Fruit fly (Drosophila melanogaster): ENCODE data around the gene CG14511.

CG14511 gene

dm6 chr3R:29157418-29158398 lies 11.0 kb upstream of the CG14511 start, which contains the start of gene rdog:
Gene rdog (plus strand): TSS chr3R:29158122.
- TF ChIP-seq EcR (GFP tag; optimal IDR thresholded peaks at IDR 0.05) (peak; percentile 41), CG4496 (GFP tag; IDR thresholded peaks at IDR 0.05) (peak; percentile 59), CG9948 (tag; optimal IDR thresholded peaks at IDR 0.05) (peak; percentile 73), rn (GFP tag; IDR thresholded peaks at IDR 0.05) (no peak), D1 (tag; optimal IDR thresholded peaks at IDR 0.05) (no peak), Pif1B (GFP tag; optimal IDR thresholded peaks at IDR 0.05) (peak; percentile 60), CG8159 (tag; optimal IDR thresholded peaks at IDR 0.05) (peak; percentile 80), Pif1A (GFP tag; optimal IDR thresholded peaks at IDR 0.05) (no peak), gl (tag; optimal IDR thresholded peaks at IDR 0.05) (peak; percentile 18), CG13204 (GFP tag; optimal IDR thresholded peaks at IDR 0.05) (no peak), CG14655 (GFP tag; optimal IDR thresholded peaks at IDR 0.05) (no peak), CG32121 (GFP tag; IDR thresholded peaks at IDR 0.05) (no peak), CG8301 (tag; optimal IDR thresholded peaks at IDR 0.05) (peak; percentile 78), CG12605 (GFP tag; IDR thresholded peaks at IDR 0.05) (no peak), CG17806 (tag; optimal IDR thresholded peaks at IDR 0.05) (peak; percentile 71), Ets98B (GFP tag; IDR thresholded peaks at IDR 0.05) (peak; percentile 40), fd96Ca (GFP tag; IDR thresholded peaks at IDR 0.05) (peak; percentile 26; the same call in 1 of the 3 replicates), CG34367 (tag; optimal IDR thresholded peaks at IDR 0.05) (peak; percentile 72), CG10348 (GFP tag; IDR thresholded peaks at IDR 0.05) (0 out of 2 replicates have a peak, but pooled peaks have one; percentile 33), Snoo (tag; optimal IDR thresholded peaks at IDR 0.05) (peak; percentile 82), CG15710 (tag; optimal IDR thresholded peaks at IDR 0.05) (peak; percentile 77)

dm6 chr3R:29153197-29153644 lies 6.5 kb upstream of the CG14511 start, which contains the start of the genes Slbp and Rpn2:
Gene Slbp (minus strand): TSS chr3R:29153266.
Gene Rpn2 (plus strand): TSS chr3R:29153524.
- TF ChIP-seq fd96Ca (GFP tag; IDR thresholded peaks at IDR 0.05) (no peak), CG8159 (tag; optimal IDR thresholded peaks at IDR 0.05) (peak; percentile 24), Pif1B (GFP tag; optimal IDR thresholded peaks at IDR 0.05) (no peak), Snoo (tag; optimal IDR thresholded peaks at IDR 0.05) (peak; percentile 23), CG15710 (tag; optimal IDR thresholded peaks at IDR 0.05) (peak; percentile 28), CG14655 (GFP tag; optimal IDR thresholded peaks at IDR 0.05) (no peak)

- peak; percentile 49 for TF ChIP-seq Snoo (tag; optimal IDR thresholded peaks at IDR 0.05)
- TF ChIP-seq CG15710 (tag; optimal IDR thresholded peaks at IDR 0.05), result peak; percentile 42
- no peak for TF ChIP-seq Pif1A (GFP tag; optimal IDR thresholded peaks at IDR 0.05)
- no peak for TF ChIP-seq CG10348 (GFP tag; IDR thresholded peaks at IDR 0.05)
- peak; percentile 49 for TF ChIP-seq CG17806 (tag; optimal IDR thresholded peaks at IDR 0.05)
- TF ChIP-seq CG32121 (GFP tag; IDR thresholded peaks at IDR 0.05), result peak; percentile 50
- no peak for TF ChIP-seq rn (GFP tag; IDR thresholded peaks at IDR 0.05)
- peak; percentile 73 for TF ChIP-seq Ets98B (GFP tag; IDR thresholded peaks at IDR 0.05)
- peak; percentile 61 for TF ChIP-seq CG8301 (tag; optimal IDR thresholded peaks at IDR 0.05)
- peak; percentile 20 for TF ChIP-seq CG9948 (tag; optimal IDR thresholded peaks at IDR 0.05)
- no peak for TF ChIP-seq D1 (tag; optimal IDR thresholded peaks at IDR 0.05)
- no peak for TF ChIP-seq EcR (GFP tag; optimal IDR thresholded peaks at IDR 0.05)
- no peak for TF ChIP-seq Pif1B (GFP tag; optimal IDR thresholded peaks at IDR 0.05)
- TF ChIP-seq CG14655 (GFP tag; optimal IDR thresholded peaks at IDR 0.05), result no peak
- peak; percentile 28 for TF ChIP-seq CG34367 (tag; optimal IDR thresholded peaks at IDR 0.05)
- TF ChIP-seq CG12605 (GFP tag; IDR thresholded peaks at IDR 0.05), result peak; percentile 66
- TF ChIP-seq CG13204 (GFP tag; optimal IDR thresholded peaks at IDR 0.05), result no peak
- peak; percentile 59 for TF ChIP-seq CG8159 (tag; optimal IDR thresholded peaks at IDR 0.05)
- peak; percentile 68; the same call in 2 of the 3 replicates for TF ChIP-seq CG4496 (GFP tag; IDR thresholded peaks at IDR 0.05)
- TF ChIP-seq fd96Ca (GFP tag; IDR thresholded peaks at IDR 0.05), result peak; percentile 52; the same call in 1 of the 3 replicates
- no peak for TF ChIP-seq gl (tag; optimal IDR thresholded peaks at IDR 0.05)
Observed at dm6 chr3R:29151621-29152092, 5.0 kb upstream of the CG14511 start, which contains the start of gene eIF2D. Gene eIF2D (minus strand): TSS chr3R:29151794.

dm6 chr3R:29148072-29148471 lies 1.4 kb upstream of the CG14511 start, which contains the start of the genes CG11882 and Pglym78:
Gene CG11882 (minus strand): TSS chr3R:29148172.
Gene Pglym78 (plus strand): TSS chr3R:29148248.
- no peak for TF ChIP-seq CG8159 (tag; optimal IDR thresholded peaks at IDR 0.05)
- TF ChIP-seq EcR (GFP tag; optimal IDR thresholded peaks at IDR 0.05), result peak; percentile 67
- TF ChIP-seq CG9948 (tag; optimal IDR thresholded peaks at IDR 0.05), result no peak
- TF ChIP-seq rn (GFP tag; IDR thresholded peaks at IDR 0.05), result no peak
- no peak for TF ChIP-seq Pif1B (GFP tag; optimal IDR thresholded peaks at IDR 0.05)
- TF ChIP-seq Ets98B (GFP tag; IDR thresholded peaks at IDR 0.05), result 0 out of 2 replicates have a peak, but pooled peaks have one; percentile 7
- no peak for TF ChIP-seq CG34367 (tag; optimal IDR thresholded peaks at IDR 0.05)
- no peak for TF ChIP-seq gl (tag; optimal IDR thresholded peaks at IDR 0.05)
- TF ChIP-seq CG13204 (GFP tag; optimal IDR thresholded peaks at IDR 0.05), result no peak
- peak; percentile 55 for TF ChIP-seq CG32121 (GFP tag; IDR thresholded peaks at IDR 0.05)
- TF ChIP-seq CG14655 (GFP tag; optimal IDR thresholded peaks at IDR 0.05), result no peak
- TF ChIP-seq CG15710 (tag; optimal IDR thresholded peaks at IDR 0.05), result peak; percentile 6
- TF ChIP-seq Snoo (tag; optimal IDR thresholded peaks at IDR 0.05), result peak; percentile 37
- TF ChIP-seq CG12605 (GFP tag; IDR thresholded peaks at IDR 0.05), result peak; percentile 54; the same call in 1 of the 2 replicates
- TF ChIP-seq CG4496 (GFP tag; IDR thresholded peaks at IDR 0.05), result peak; percentile 59; the same call in 2 of the 3 replicates

All from whole organism, pupa.